Worm (Caenorhabditis elegans) whole organism, L1 larva: ENCODE results near the gene Y38H6A.5.

Experiments
- ama-1 ChIP-seq: fragments of 150-350 bp; optimal IDR thresholded peaks from 2 replicates; lab custom pipeline; 2014
- ceh-90 ChIP-seq: sonication (generic microtip); optimal IDR thresholded peaks from 2 replicates; lab custom pipeline; 2016; ENCODE audit warnings: missing genetic modification characterization, missing compliant biosample characterization

ce11 chrV:20289317-20289716 lies 45.8 kb downstream of the Y38H6A.5 start, which contains the start of gene mlt-4:
- no peak for TF ChIP-seq ceh-90 (tag; lab: Kevin White, UChicago)
- no peak for TF ChIP-seq ama-1
